Fruit fly (Drosophila melanogaster) whole organism, prepupa: Measurements from ENCODE around the gene mbm.
A peak's percentile ranks its signal among the peaks of the same experiment; 100 is the strongest.

ENCODE experiments used
- CG10669 ChIP-seq: fragments of 200-800 bp; sonication (Bioruptor generic); optimal IDR thresholded peaks from 3 replicates; lab custom pipeline; 2018; ENCODE audit warnings: missing biosample characterization, mild to moderate bottlenecking, missing genetic modification characterization, moderate library complexity
- CG11294 ChIP-seq: fragments of 200-800 bp; sonication (Bioruptor generic); IDR thresholded peaks from 2 replicates; pipeline ENCODE4 v1.3.6; 2022; ENCODE audit warnings: missing biosample characterization, missing genetic modification characterization
- CG11902 ChIP-seq: fragments of 200-800 bp; sonication (Bioruptor generic); optimal IDR thresholded peaks from 3 replicates; lab custom pipeline; 2016; ENCODE audit warnings: missing biosample characterization, missing genetic modification characterization
- CG15336 ChIP-seq: fragments of 200-800 bp; sonication (Bioruptor generic); IDR thresholded peaks from 2 replicates; pipeline ENCODE4 v1.3.6; 2022; ENCODE audit warnings: missing biosample characterization, missing genetic modification characterization
- CG16779 ChIP-seq: fragments of 200-800 bp; sonication (Bioruptor generic); optimal IDR thresholded peaks from 3 replicates; lab custom pipeline; 2017; ENCODE audit warnings: missing biosample characterization, mild to moderate bottlenecking, missing genetic modification characterization
- CG34406 ChIP-seq: fragments of 200-800 bp; sonication (Bioruptor generic); optimal IDR thresholded peaks from 3 replicates; lab custom pipeline; 2016; ENCODE audit warnings: missing biosample characterization, missing genetic modification characterization
- CG3919 ChIP-seq: fragments of 200-800 bp; sonication (Bioruptor generic); optimal IDR thresholded peaks from 3 replicates; lab custom pipeline; 2016; ENCODE audit warnings: missing biosample characterization, missing genetic modification characterization
- CG6792 ChIP-seq: fragments of 200-800 bp; sonication (Bioruptor generic); optimal IDR thresholded peaks from 3 replicates; lab custom pipeline; 2016; ENCODE audit warnings: missing biosample characterization, missing genetic modification characterization
- CG6854 ChIP-seq: fragments of 200-800 bp; sonication (Bioruptor generic); optimal IDR thresholded peaks from 2 replicates; lab custom pipeline; 2017; ENCODE audit warnings: missing biosample characterization, mild to moderate bottlenecking, missing genetic modification characterization
- CG7368 ChIP-seq: fragments of 200-800 bp; sonication (Bioruptor generic); optimal IDR thresholded peaks from 3 replicates; lab custom pipeline; 2016; ENCODE audit warnings: missing biosample characterization, missing genetic modification characterization
- Eip78C ChIP-seq: fragments of 200-800 bp; sonication (Bioruptor generic); peaks from one replicate; lab custom pipeline; 2016; ENCODE audit warnings: missing biosample characterization, missing genetic modification characterization
- Ets96B ChIP-seq: fragments of 200-800 bp; optimal IDR thresholded peaks from 2 replicates; lab custom pipeline; 2019; ENCODE audit warnings: missing biosample characterization, mild to moderate bottlenecking, missing genetic modification characterization, moderate library complexity
- Gug ChIP-seq: fragments of 200-800 bp; sonication (Bioruptor generic); IDR thresholded peaks from 2 replicates; pipeline ENCODE4 v1.3.6; 2022; ENCODE audit warnings: missing biosample characterization, missing genetic modification characterization
- Hr38 ChIP-seq: sonication (Bioruptor generic); optimal IDR thresholded peaks from 2 replicates; lab custom pipeline; 2016; ENCODE audit warnings: missing biosample characterization, missing genetic modification characterization
- Hr39 ChIP-seq: fragments of 200-800 bp; sonication (Bioruptor generic); optimal IDR thresholded peaks from 2 replicates; lab custom pipeline; 2016; ENCODE audit warnings: missing biosample characterization, missing genetic modification characterization
- Lpt ChIP-seq: fragments of 200-800 bp; sonication (Bioruptor generic); optimal IDR thresholded peaks from 3 replicates; lab custom pipeline; 2016; ENCODE audit warnings: missing biosample characterization, missing genetic modification characterization
- Met ChIP-seq: fragments of 200-800 bp; sonication (Bioruptor generic); optimal IDR thresholded peaks from 3 replicates; lab custom pipeline; 2016; ENCODE audit warnings: missing biosample characterization, missing genetic modification characterization
- OdsH ChIP-seq: fragments of 200-800 bp; sonication (Bioruptor generic); optimal IDR thresholded peaks from 3 replicates; lab custom pipeline; 2016; ENCODE audit warnings: missing biosample characterization, missing genetic modification characterization
- Smox ChIP-seq: fragments of 200-800 bp; sonication (Bioruptor generic); optimal IDR thresholded peaks from 3 replicates; lab custom pipeline; 2016; ENCODE audit warnings: missing biosample characterization, missing genetic modification characterization
- Sox102F ChIP-seq: fragments of 200-800 bp; sonication (Bioruptor generic); optimal IDR thresholded peaks from 2 replicates; lab custom pipeline; 2016; ENCODE audit warnings: missing biosample characterization, mild to moderate bottlenecking, missing genetic modification characterization
- eg ChIP-seq: fragments of 200-800 bp; sonication (Bioruptor generic); IDR thresholded peaks from 3 replicates; pipeline ENCODE4 v1.3.6; 2022; ENCODE audit warnings: missing biosample characterization, missing genetic modification characterization
- esn ChIP-seq: fragments of 200-800 bp; sonication (Bioruptor generic); optimal IDR thresholded peaks from 2 replicates; lab custom pipeline; 2016; ENCODE audit warnings: missing biosample characterization, mild to moderate bottlenecking, missing genetic modification characterization, moderate library complexity
- fkh ChIP-seq: fragments of 200-800 bp; sonication (Bioruptor generic); optimal IDR thresholded peaks from 3 replicates; lab custom pipeline; 2017; ENCODE audit warnings: missing biosample characterization, mild to moderate bottlenecking, missing genetic modification characterization, moderate library complexity
- lz ChIP-seq: fragments of 200-800 bp; sonication (Bioruptor generic); optimal IDR thresholded peaks from 3 replicates; lab custom pipeline; 2016; ENCODE audit warnings: missing biosample characterization, missing genetic modification characterization
- net ChIP-seq: fragments of 200-800 bp; sonication (Bioruptor generic); optimal IDR thresholded peaks from 3 replicates; lab custom pipeline; 2016; ENCODE audit warnings: missing biosample characterization, missing genetic modification characterization
- pdm3 ChIP-seq: fragments of 200-800 bp; sonication (Bioruptor generic); optimal IDR thresholded peaks from 3 replicates; lab custom pipeline; 2016; ENCODE audit warnings: missing biosample characterization, missing genetic modification characterization
- salr ChIP-seq, 2 experiments: fragments of 200-800 bp; sonication (Bioruptor generic); optimal IDR thresholded peaks; 3 replicates each; lab custom pipeline; 2016 to 2018; ENCODE audit warnings: missing biosample characterization in 2 of 2, missing genetic modification characterization in 2 of 2, mild to moderate bottlenecking in 1 of 2
- topi ChIP-seq: fragments of 200-800 bp; sonication (Bioruptor generic); optimal IDR thresholded peaks from 3 replicates; lab custom pipeline; 2016; ENCODE audit warnings: missing biosample characterization, missing genetic modification characterization
- vri ChIP-seq: fragments of 200-800 bp; sonication (Bioruptor generic); optimal IDR thresholded peaks from 3 replicates; lab custom pipeline; 2016; ENCODE audit warnings: missing biosample characterization, mild to moderate bottlenecking, missing genetic modification characterization

The mbm gene

dm6 chr2L:221939-222489 is 51.5 kb downstream of the mbm start (continued):
- no peak for TF ChIP-seq CG11902 (GFP tag; lab: Kevin White, UChicago)
- TF ChIP-seq Ets96B (tag; lab: Kevin White, UChicago) = no peak
- TF ChIP-seq Hr39 (GFP tag; lab: Kevin White, UChicago) = no peak
- TF ChIP-seq CG34406 = no peak
- no peak for TF ChIP-seq Hr38 (GFP tag; lab: Kevin White, UChicago)
- TF ChIP-seq esn (GFP tag; lab: Kevin White, UChicago) = no peak
- no peak for TF ChIP-seq vri (GFP tag; lab: Kevin White, UChicago)
- no peak for TF ChIP-seq topi (GFP tag; lab: Kevin White, UChicago)
- TF ChIP-seq Met (GFP tag; lab: Kevin White, UChicago) = no peak
- peak; percentile 39; the same call in 1 of the 3 replicates for TF ChIP-seq eg
- no peak for TF ChIP-seq CG11294 (GFP tag; lab: Robert Waterston, UW)
- peak; percentile 38 for TF ChIP-seq CG3919 (GFP tag; lab: Kevin White, UChicago)
- TF ChIP-seq pdm3 (GFP tag; lab: Kevin White, UChicago) = no peak
- no peak for TF ChIP-seq salr (GFP tag; optimal IDR thresholded peaks at IDR 0.05; lab: Kevin White, UChicago)
- no peak for TF ChIP-seq CG6792 (GFP tag; lab: Kevin White, UChicago)
- TF ChIP-seq Smox (GFP tag; lab: Kevin White, UChicago) = no peak
- TF ChIP-seq fkh (GFP tag; lab: Kevin White, UChicago) = peak; percentile 82
- TF ChIP-seq Gug (GFP tag; lab: Robert Waterston, UW) = no peak
- TF ChIP-seq net (GFP tag; lab: Kevin White, UChicago) = no peak
- TF ChIP-seq OdsH (GFP tag; lab: Kevin White, UChicago) = no peak
- TF ChIP-seq lz (GFP tag; lab: Kevin White, UChicago) = no peak
- TF ChIP-seq Sox102F (GFP tag; lab: Kevin White, UChicago) = peak; percentile 77
- peak; percentile 64 for TF ChIP-seq Lpt
- TF ChIP-seq CG16779 (tag; lab: Kevin White, UChicago) = peak; percentile 23
- peak; percentile 75 for TF ChIP-seq Eip78C (GFP tag; lab: Kevin White, UChicago)
- TF ChIP-seq CG15336 (GFP tag; lab: Robert Waterston, UW) = peak; percentile 55; the same call in 1 of the 2 replicates
- TF ChIP-seq CG7368 = no peak
- TF ChIP-seq CG6854 = peak; percentile 79
- no peak for TF ChIP-seq CG10669 (GFP tag; lab: Kevin White, UChicago)
